Worm (Caenorhabditis elegans): ENCODE data around the gene ocr-2.

ce11 chrIV:8243599-8243998 lies 23.7 kb upstream of the ocr-2 start, which contains the start of gene T09A12.8:
- TF ChIP-seq aly-2 (tag; optimal IDR thresholded peaks at IDR 0.05) (no peak), ceh-16 (tag; optimal IDR thresholded peaks at IDR 0.05) (no peak), gmeb-1 (tag; optimal IDR thresholded peaks at IDR 0.05) (no peak), nhr-12 (tag; optimal IDR thresholded peaks at IDR 0.05) (no peak), nhr-237 (tag; optimal IDR thresholded peaks at IDR 0.05) (no peak), nhr-25 (tag; optimal IDR thresholded peaks at IDR 0.05) (no peak), nhr-6 (tag; optimal IDR thresholded peaks at IDR 0.05) (no peak), dmd-4 (tag; optimal IDR thresholded peaks at IDR 0.05) (no peak), nhr-23 (tag; optimal IDR thresholded peaks at IDR 0.05) (no peak), lin-13 (GFP tag; optimal IDR thresholded peaks at IDR 0.05) (no peak)

Measured in whole organism, L2 larva.